Worm (Caenorhabditis elegans) whole organism, midembryonic: Measurements from ENCODE around the gene prmt-4.

Experiments
- cog-1 ChIP-seq: sonication (generic microtip); optimal IDR thresholded peaks from 2 replicates; lab custom pipeline; 2016; ENCODE audit warnings: missing genetic modification characterization, missing compliant biosample characterization
- flt-1 ChIP-seq: fragments of 200-800 bp; sonication (Bioruptor generic); IDR thresholded peaks from 2 replicates; pipeline ENCODE4 v1.3.6; 2022; ENCODE audit warnings: missing genetic modification characterization, missing compliant biosample characterization
- med-1 ChIP-seq: sonication (generic microtip); optimal IDR thresholded peaks from 2 replicates; lab custom pipeline; 2017; ENCODE audit warnings: missing genetic modification characterization, mild to moderate bottlenecking, missing compliant biosample characterization, antibody characterized with exemption, missing genetic modification reagents; ENCODE audit not compliant: insufficient read depth
- tab-1 ChIP-seq: fragments of 200-800 bp; sonication (Bioruptor generic); IDR thresholded peaks from 2 replicates; pipeline ENCODE4 v1.3.6; 2022; ENCODE audit warnings: missing genetic modification characterization, missing compliant biosample characterization

- no peak for TF ChIP-seq cog-1
- TF ChIP-seq med-1: no peak
- TF ChIP-seq tab-1 (GFP tag; lab: Robert Waterston, UW): no peak
- TF ChIP-seq flt-1 (GFP tag; lab: Robert Waterston, UW): no peak
Observed at ce11 chrIV:631869-632268, 28.4 kb upstream of the prmt-4 start.
